Fruit fly (Drosophila melanogaster): ENCODE results near the gene FMRFaR.

The FMRFaR gene

dm6 chr3L:3046325-3047156 is 45.0 kb downstream of the FMRFaR start, which contains the start of the genes scramb2 and Sk2 (continued):
- TF ChIP-seq CG17361 (GFP tag; IDR thresholded peaks at IDR 0.05) (peak; percentile 95), HHEX (GFP tag; optimal IDR thresholded peaks at IDR 0.05) (peak; percentile 97), ase (GFP tag; IDR thresholded peaks at IDR 0.05) (peak; percentile 95), CG6854 (GFP tag; optimal IDR thresholded peaks at IDR 0.05) (peak; percentile 98), cas (GFP tag; IDR thresholded peaks at IDR 0.05) (peak; percentile 82), nmo (GFP tag; optimal IDR thresholded peaks at IDR 0.05) (peak; percentile 94), CrebB (tag; optimal IDR thresholded peaks at IDR 0.05) (peak; percentile 92), D19B (GFP tag; optimal IDR thresholded peaks at IDR 0.05) (peak; percentile 83), ham (GFP tag; IDR thresholded peaks at IDR 0.05) (peak; percentile 77), Dip3 (GFP tag; optimal IDR thresholded peaks at IDR 0.05) (peak; percentile 82), lbe (GFP tag; optimal IDR thresholded peaks at IDR 0.05) (peak; percentile 93), MESR4 (GFP tag; optimal IDR thresholded peaks at IDR 0.05) (peak; percentile 67), CG1792 (GFP tag; optimal IDR thresholded peaks at IDR 0.05) (peak; percentile 81), CG3995 (GFP tag; optimal IDR thresholded peaks at IDR 0.05) (peak; percentile 70), CG2875 (GFP tag; optimal IDR thresholded peaks at IDR 0.05) (peak; percentile 94), sens-2 (GFP tag; IDR thresholded peaks at IDR 0.05) (peak; percentile 94), stc (GFP tag; IDR thresholded peaks at IDR 0.05) (peak; percentile 94), HmgD (GFP tag; optimal IDR thresholded peaks at IDR 0.05) (peak; percentile 8), ash1 (GFP tag; optimal IDR thresholded peaks at IDR 0.05) (peak; percentile 77), usp (GFP tag; optimal IDR thresholded peaks at IDR 0.05) (no peak), sd (tag; optimal IDR thresholded peaks at IDR 0.05) (peak; percentile 79), CG3847 (GFP tag; IDR thresholded peaks at IDR 0.05) (peak; percentile 91), Ravus (GFP tag; IDR thresholded peaks at IDR 0.05) (peak; percentile 86), TFAM (GFP tag; optimal IDR thresholded peaks at IDR 0.05) (peak; percentile 85), Max (GFP tag; optimal IDR thresholded peaks at IDR 0.05) (peak; percentile 93), CG32532 (GFP tag; IDR thresholded peaks at IDR 0.05) (peak; percentile 96), CG4820 (GFP tag; optimal IDR thresholded peaks at IDR 0.05) (peak; percentile 90), CG7839 (tag; optimal IDR thresholded peaks at IDR 0.05) (peak; percentile 96), Trl (optimal IDR thresholded peaks at IDR 0.05) (no peak), Trl (GFP tag; optimal IDR thresholded peaks at IDR 0.05) (peak; percentile 73), CG33213 (GFP tag; optimal IDR thresholded peaks at IDR 0.05) (peak; percentile 75), odd (GFP tag; optimal IDR thresholded peaks at IDR 0.05) (peak; percentile 96), ap (GFP tag; IDR thresholded peaks at IDR 0.05) (peak; percentile 94), CG12219 (GFP tag; optimal IDR thresholded peaks at IDR 0.05) (peak; percentile 95), bowl (GFP tag; IDR thresholded peaks at IDR 0.05) (peak; percentile 84), CG2202 (tag; optimal IDR thresholded peaks at IDR 0.05) (peak; percentile 87), ara (GFP tag; IDR thresholded peaks at IDR 0.05) (peak; percentile 94), NfI (GFP tag; optimal IDR thresholded peaks at IDR 0.05) (peak; percentile 94), CG4424 (GFP tag; optimal IDR thresholded peaks at IDR 0.05) (peak; percentile 95), CG1233 (GFP tag; optimal IDR thresholded peaks at IDR 0.05) (peak; percentile 94), fu2 (GFP tag; optimal IDR thresholded peaks at IDR 0.05) (peak; percentile 66), Pdp1 (GFP tag; optimal IDR thresholded peaks at IDR 0.05) (peak; percentile 83 to 86), E2f1 (GFP tag; IDR thresholded peaks at IDR 0.05) (peak; percentile 92), wek (GFP tag; optimal IDR thresholded peaks at IDR 0.05) (peak; percentile 87), nau (GFP tag; optimal IDR thresholded peaks at IDR 0.05) (peak; percentile 94), CG1024 (GFP tag; IDR thresholded peaks at IDR 0.05) (peak; percentile 88), bbx (GFP tag; IDR thresholded peaks at IDR 0.05; ENCODE audit: partially characterized antibody) (no peak), CG9876 (GFP tag; optimal IDR thresholded peaks at IDR 0.05) (peak; percentile 55), jumu (GFP tag; optimal IDR thresholded peaks at IDR 0.05) (peak; percentile 79), Eip74EF (GFP tag; optimal IDR thresholded peaks at IDR 0.05) (peak in 1 of 2 experiments; percentile 98)
